Worm (Caenorhabditis elegans) whole organism, L1 larva: ENCODE measurements around the gene fil-1.

Source experiments
- C16A3.4 ChIP-seq: fragments of 150-350 bp; optimal IDR thresholded peaks from 2 replicates; lab custom pipeline; 2014; ENCODE audit warnings: missing biosample characterization, missing genetic modification characterization
- F16B12.6 ChIP-seq: fragments of 150-350 bp; optimal IDR thresholded peaks from 2 replicates; lab custom pipeline; 2014; ENCODE audit warnings: missing biosample characterization, missing genetic modification characterization
- aha-1 ChIP-seq: fragments of 150-350 bp; optimal IDR thresholded peaks from 2 replicates; lab custom pipeline; 2014; ENCODE audit warnings: missing biosample characterization, missing genetic modification characterization
- alr-1 ChIP-seq: fragments of 200-800 bp; sonication (Bioruptor generic); optimal IDR thresholded peaks from 2 replicates; lab custom pipeline; 2018; ENCODE audit warnings: borderline replicate concordance, mild to moderate bottlenecking, missing genetic modification characterization, missing compliant biosample characterization
- ama-1 ChIP-seq: fragments of 150-350 bp; optimal IDR thresholded peaks from 2 replicates; lab custom pipeline; 2014
- ceh-8 ChIP-seq: fragments of 200-800 bp; sonication (Bioruptor generic); optimal IDR thresholded peaks from 2 replicates; lab custom pipeline; 2018; ENCODE audit warnings: mild to moderate bottlenecking, missing genetic modification characterization, moderate library complexity, missing compliant biosample characterization
- ceh-82 ChIP-seq, 3 experiments: fragments of 150-350 bp in 1 of 3; sonication (generic microtip) in 2 of 3; optimal IDR thresholded peaks; 2 replicates each; lab custom pipeline; 2014 to 2017; ENCODE audit warnings: missing biosample characterization in 3 of 3, missing genetic modification characterization in 3 of 3
- ceh-90 ChIP-seq: sonication (generic microtip); optimal IDR thresholded peaks from 2 replicates; lab custom pipeline; 2016; ENCODE audit warnings: missing genetic modification characterization, missing compliant biosample characterization
- dpl-1 ChIP-seq, 3 experiments: fragments of 150-350 bp in 2 of 3; sonication (generic microtip) in 1 of 3; optimal IDR thresholded peaks; 2 replicates each; lab custom pipeline; 2014 to 2017; ENCODE audit warnings: missing biosample characterization in 3 of 3, missing genetic modification characterization in 3 of 3, missing genetic modification reagents in 3 of 3
- dsc-1 ChIP-seq: sonication (generic microtip); optimal IDR thresholded peaks from 2 replicates; lab custom pipeline; 2016; ENCODE audit warnings: mild to moderate bottlenecking, missing genetic modification characterization, missing compliant biosample characterization
- elt-2 ChIP-seq: sonication (generic microtip); optimal IDR thresholded peaks from 2 replicates; lab custom pipeline; 2016; ENCODE audit warnings: missing genetic modification characterization, mild to moderate bottlenecking, inconsistent platforms, missing compliant biosample characterization, missing genetic modification reagents
- fkh-10 ChIP-seq: sonication (generic microtip); optimal IDR thresholded peaks from 2 replicates; lab custom pipeline; 2017; ENCODE audit warnings: missing biosample characterization, missing genetic modification reagents, missing genetic modification characterization
- fkh-4 ChIP-seq: sonication (generic microtip); optimal IDR thresholded peaks from 2 replicates; lab custom pipeline; 2016; ENCODE audit warnings: missing compliant biosample characterization, missing genetic modification characterization, borderline replicate concordance
- fos-1 ChIP-seq: fragments of 150-350 bp; optimal IDR thresholded peaks from 2 replicates; lab custom pipeline; 2014; ENCODE audit warnings: missing biosample characterization, missing genetic modification characterization
- hlh-17 ChIP-seq: fragments of 200-800 bp; sonication (Bioruptor generic); optimal IDR thresholded peaks from 2 replicates; lab custom pipeline; 2018; ENCODE audit warnings: missing genetic modification characterization, mild to moderate bottlenecking, missing compliant biosample characterization, moderate library complexity, borderline replicate concordance
- hlh-4 ChIP-seq: sonication (generic microtip); optimal IDR thresholded peaks from 2 replicates; lab custom pipeline; 2016; ENCODE audit warnings: mild to moderate bottlenecking, missing genetic modification characterization, missing compliant biosample characterization
- irx-1 ChIP-seq: sonication (generic microtip); optimal IDR thresholded peaks from 2 replicates; lab custom pipeline; 2016; ENCODE audit warnings: missing genetic modification characterization, missing compliant biosample characterization
- jun-1 ChIP-seq: fragments of 150-350 bp; optimal IDR thresholded peaks from 2 replicates; lab custom pipeline; 2014; ENCODE audit warnings: missing biosample characterization, missing genetic modification reagents, missing genetic modification characterization
- lin-13 ChIP-seq: fragments of 150-350 bp; optimal IDR thresholded peaks from 2 replicates; lab custom pipeline; 2014; ENCODE audit warnings: missing biosample characterization, missing genetic modification reagents, missing genetic modification characterization
- lin-15B ChIP-seq: fragments of 150-350 bp; sonication (generic microtip); optimal IDR thresholded peaks from 3 replicates; lab custom pipeline; 2014; ENCODE audit warnings: missing biosample characterization, missing genetic modification characterization
- lin-35 ChIP-seq, 2 experiments: fragments of 150-350 bp; optimal IDR thresholded peaks; 2 replicates each; lab custom pipeline; 2014; ENCODE audit warnings: missing biosample characterization in 2 of 2, missing genetic modification characterization in 2 of 2, missing genetic modification reagents in 2 of 2
- lin-39 ChIP-seq: fragments of 150-350 bp; optimal IDR thresholded peaks from 2 replicates; lab custom pipeline; 2014; ENCODE audit warnings: missing biosample characterization, missing genetic modification reagents, missing genetic modification characterization
- lir-3 ChIP-seq: sonication (generic microtip); optimal IDR thresholded peaks from 2 replicates; lab custom pipeline; 2016; ENCODE audit warnings: mild to moderate bottlenecking, missing genetic modification characterization, moderate library complexity, missing compliant biosample characterization; ENCODE audit not compliant: poor library complexity
- lsy-2 ChIP-seq, 2 experiments: fragments of 150-350 bp; optimal IDR thresholded peaks; 2 replicates each; lab custom pipeline; 2014; ENCODE audit warnings: missing biosample characterization in 2 of 2, missing genetic modification characterization in 2 of 2
- mab-9 ChIP-seq: fragments of 200-800 bp; sonication (Bioruptor generic); IDR thresholded peaks from 2 replicates; pipeline ENCODE4 v1.3.6; 2022; ENCODE audit warnings: missing genetic modification reagents, missing genetic modification characterization, missing compliant biosample characterization
- mdl-1 ChIP-seq, 2 experiments: fragments of 150-350 bp; optimal IDR thresholded peaks; 2 replicates each; lab custom pipeline; 2014 to 2017; ENCODE audit warnings: missing biosample characterization in 2 of 2, missing genetic modification characterization in 2 of 2, inconsistent platforms in 1 of 2
- mef-2 ChIP-seq: fragments of 150-350 bp; optimal IDR thresholded peaks from 2 replicates; lab custom pipeline; 2014; ENCODE audit warnings: missing biosample characterization, missing genetic modification characterization
- mep-1 ChIP-seq: fragments of 150-350 bp; optimal IDR thresholded peaks from 2 replicates; lab custom pipeline; 2014; ENCODE audit warnings: missing biosample characterization, missing genetic modification characterization
- nhr-12 ChIP-seq: sonication (generic microtip); optimal IDR thresholded peaks from 2 replicates; lab custom pipeline; 2017; ENCODE audit warnings: missing biosample characterization, missing genetic modification characterization
- nhr-20 ChIP-seq: sonication (generic microtip); optimal IDR thresholded peaks from 2 replicates; lab custom pipeline; 2016; ENCODE audit warnings: mild to moderate bottlenecking, missing genetic modification characterization, missing compliant biosample characterization
- nhr-237 ChIP-seq: fragments of 150-350 bp; optimal IDR thresholded peaks from 2 replicates; lab custom pipeline; 2014; ENCODE audit warnings: missing biosample characterization, missing genetic modification characterization
- nhr-71 ChIP-seq: sonication (generic microtip); optimal IDR thresholded peaks from 2 replicates; lab custom pipeline; 2016; ENCODE audit warnings: mild to moderate bottlenecking, missing genetic modification characterization, moderate library complexity, missing compliant biosample characterization
- nhr-77 ChIP-seq: fragments of 150-350 bp; optimal IDR thresholded peaks from 2 replicates; lab custom pipeline; 2014; ENCODE audit warnings: missing biosample characterization, missing genetic modification characterization
- nhr-85 ChIP-seq: sonication (generic microtip); peaks from one replicate; lab custom pipeline; 2016; ENCODE audit warnings: missing genetic modification characterization, inconsistent platforms, missing compliant biosample characterization
- nhr-90 ChIP-seq: sonication (generic microtip); optimal IDR thresholded peaks from 2 replicates; lab custom pipeline; 2016; ENCODE audit warnings: mild to moderate bottlenecking, missing genetic modification characterization, missing compliant biosample characterization; ENCODE audit not compliant: poor library complexity
- pag-3 ChIP-seq: sonication (generic microtip); optimal IDR thresholded peaks from 2 replicates; lab custom pipeline; 2017; ENCODE audit warnings: missing genetic modification characterization, mild to moderate bottlenecking, missing compliant biosample characterization, antibody characterized with exemption, borderline replicate concordance; ENCODE audit not compliant: insufficient read depth
- pqm-1 ChIP-seq: sonication (generic microtip); optimal IDR thresholded peaks from 3 replicates; lab custom pipeline; 2017; ENCODE audit warnings: missing biosample characterization, missing genetic modification characterization
- rnt-1 ChIP-seq: sonication (generic microtip); optimal IDR thresholded peaks from 2 replicates; lab custom pipeline; 2016; ENCODE audit warnings: mild to moderate bottlenecking, missing genetic modification characterization, moderate library complexity, missing compliant biosample characterization
- skn-1 ChIP-seq: fragments of 150-350 bp; optimal IDR thresholded peaks from 2 replicates; lab custom pipeline; 2014; ENCODE audit warnings: missing biosample characterization, missing genetic modification characterization
- sox-4 ChIP-seq: sonication (generic microtip); optimal IDR thresholded peaks from 2 replicates; lab custom pipeline; 2016; ENCODE audit warnings: missing genetic modification characterization, missing compliant biosample characterization
- swsn-7 ChIP-seq: sonication (generic microtip); optimal IDR thresholded peaks from 2 replicates; lab custom pipeline; 2016; ENCODE audit warnings: missing genetic modification characterization, missing compliant biosample characterization
- tlp-1 ChIP-seq: fragments of 150-350 bp; optimal IDR thresholded peaks from 2 replicates; lab custom pipeline; 2014; ENCODE audit warnings: missing biosample characterization, missing genetic modification characterization
- unc-130 ChIP-seq: fragments of 150-350 bp; optimal IDR thresholded peaks from 2 replicates; lab custom pipeline; 2017; ENCODE audit warnings: missing biosample characterization, missing genetic modification characterization, inconsistent platforms
- unc-62 ChIP-seq: fragments of 150-350 bp; optimal IDR thresholded peaks from 2 replicates; lab custom pipeline; 2014; ENCODE audit warnings: missing biosample characterization, missing genetic modification reagents, missing genetic modification characterization
- unc-86 ChIP-seq: sonication (generic microtip); optimal IDR thresholded peaks from 2 replicates; lab custom pipeline; 2016; ENCODE audit warnings: missing genetic modification characterization, missing compliant biosample characterization
- unc-98 ChIP-seq: fragments of 200-800 bp; sonication (Bioruptor generic); IDR thresholded peaks from 2 replicates; pipeline ENCODE4 v1.3.6; 2022; ENCODE audit warnings: missing genetic modification characterization, missing compliant biosample characterization
- vab-15 ChIP-seq: sonication (generic microtip); optimal IDR thresholded peaks from 2 replicates; lab custom pipeline; 2017; ENCODE audit warnings: missing genotype, mild to moderate bottlenecking, missing genetic modification characterization, missing compliant biosample characterization
- zag-1 ChIP-seq: fragments of 150-350 bp; optimal IDR thresholded peaks from 2 replicates; lab custom pipeline; 2014; ENCODE audit warnings: missing biosample characterization, missing genetic modification characterization
- zip-4 ChIP-seq: fragments of 200-800 bp; sonication (Bioruptor generic); optimal IDR thresholded peaks from 2 replicates; lab custom pipeline; 2018; ENCODE audit warnings: mild to moderate bottlenecking, missing genetic modification characterization, moderate library complexity, missing compliant biosample characterization

fil-1 gene

ce11 chrV:15023544-15023943 lies 29.9 kb downstream of the fil-1 start, which contains the start of gene F14H8.4:
F14H8.4 (plus strand) TSS chrV:15023844.
- TF ChIP-seq zag-1 (tag; lab: Kevin White, UChicago): no peak
- no peak for TF ChIP-seq hlh-17 (GFP tag; lab: Kevin White, UChicago)
- TF ChIP-seq mdl-1 (tag; optimal IDR thresholded peaks at IDR 0.05; lab: Kevin White, UChicago): no peak
- no peak for TF ChIP-seq nhr-77 (tag; lab: Kevin White, UChicago)
- peak; percentile 58 for TF ChIP-seq ceh-8 (GFP tag; lab: Kevin White, UChicago)
- TF ChIP-seq pag-3 (tag; lab: Kevin White, UChicago): no peak
- TF ChIP-seq nhr-20 (tag; lab: Kevin White, UChicago): no peak
- TF ChIP-seq nhr-90 (tag; lab: Kevin White, UChicago): no peak
- TF ChIP-seq, all 84 proteins: peak for 1

DNA sequence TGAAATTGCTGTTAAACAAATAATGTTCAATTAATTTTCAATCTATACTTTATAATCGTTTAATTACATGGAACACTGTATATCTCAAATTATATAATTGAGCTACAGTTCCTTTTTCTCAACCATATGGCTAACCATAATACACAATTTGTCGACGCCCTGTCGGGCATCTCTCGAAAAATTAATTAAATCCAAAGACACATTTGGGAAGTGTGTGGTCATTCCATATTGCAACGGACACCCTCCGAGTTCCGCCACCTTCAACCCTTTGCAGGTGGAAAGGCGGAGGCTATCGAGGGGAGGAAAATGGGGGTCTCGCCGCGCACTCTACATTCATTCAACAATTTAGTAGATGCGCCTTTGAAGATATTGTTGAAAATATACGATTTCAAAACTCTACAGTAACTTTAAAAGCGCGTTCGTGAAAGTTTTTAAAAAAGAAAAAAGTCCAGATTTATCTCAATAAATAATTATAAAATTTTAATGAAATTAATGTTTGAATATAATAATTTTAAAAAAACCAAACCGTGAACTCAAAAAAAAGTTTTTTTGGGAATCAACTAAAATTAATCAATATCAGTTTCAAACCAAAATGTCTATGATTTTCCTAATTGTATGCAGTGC lies 35.4 kb downstream of the fil-1 start, which contains the start of gene F14H8.8:
Gene F14H8.8, plus strand, starts transcription at position 574 of the 624 bp plus-strand sequence.
- TF ChIP-seq lin-15B (tag; lab: Kevin White, UChicago) (no peak), elt-2 (tag; lab: Kevin White, UChicago) (no peak), hlh-4 (no peak), mef-2 (tag; lab: Kevin White, UChicago) (no peak), unc-130 (tag; lab: Kevin White, UChicago) (no peak), ama-1 (lab: Kevin White, UChicago) (no peak), hlh-17 (GFP tag; lab: Kevin White, UChicago) (no peak), zip-4 (no peak), mep-1 (tag; lab: Kevin White, UChicago) (no peak), nhr-90 (tag; lab: Kevin White, UChicago) (peak; percentile 77), nhr-237 (tag; lab: Kevin White, UChicago) (no peak), C16A3.4 (no peak), ceh-90 (no peak), fkh-4 (no peak), nhr-71 (no peak), unc-86 (tag; lab: Kevin White, UChicago) (no peak), lin-13 (GFP tag; lab: Kevin White, UChicago) (no peak), tlp-1 (tag; lab: Kevin White, UChicago) (no peak), dpl-1 (GFP tag; optimal IDR thresholded peaks at IDR 0.05; lab: Kevin White, UChicago) (peak in 1 of 3 experiments; percentile 12), nhr-20 (tag; lab: Kevin White, UChicago) (peak; percentile 35), dsc-1 (tag; lab: Kevin White, UChicago) (no peak), fos-1 (no peak), pqm-1 (tag; lab: Kevin White, UChicago) (no peak), sox-4 (no peak), nhr-85 (tag; lab: Kevin White, UChicago) (peak; percentile 78), mab-9 (GFP tag; lab: Robert Waterston, UW) (no peak), irx-1 (tag; lab: Kevin White, UChicago) (no peak), fkh-10 (no peak), aha-1 (tag; lab: Kevin White, UChicago) (no peak), ceh-8 (GFP tag; lab: Kevin White, UChicago) (no peak), lin-35 (GFP tag; optimal IDR thresholded peaks at IDR 0.05; lab: Kevin White, UChicago) (peak in 1 of 2 experiments; percentile 7), unc-62 (GFP tag; lab: Kevin White, UChicago) (no peak), vab-15 (tag; lab: Kevin White, UChicago) (no peak), lsy-2 (tag; optimal IDR thresholded peaks at IDR 0.05; lab: Kevin White, UChicago) (no peak), rnt-1 (tag; lab: Kevin White, UChicago) (peak; percentile 22), jun-1 (tag; lab: Kevin White, UChicago) (no peak), skn-1 (no peak), swsn-7 (tag; lab: Kevin White, UChicago) (peak; percentile 43), lir-3 (tag; lab: Kevin White, UChicago) (no peak), lin-39 (tag; lab: Kevin White, UChicago) (no peak), F16B12.6 (tag; lab: Kevin White, UChicago) (no peak), pag-3 (tag; lab: Kevin White, UChicago) (no peak), ceh-82 (tag; optimal IDR thresholded peaks at IDR 0.05; lab: Kevin White, UChicago) (no peak), unc-98 (GFP tag; lab: Robert Waterston, UW) (no peak), alr-1 (tag; lab: Kevin White, UChicago) (no peak), nhr-12 (tag; lab: Kevin White, UChicago) (no peak)
